Worm (Caenorhabditis elegans) whole organism, L1 larva: ENCODE measurements around the gene C35B1.8.
A peak's percentile ranks its signal among the peaks of the same experiment; 100 is the strongest.

Experiments
- C04F5.9 ChIP-seq: sonication (generic microtip); optimal IDR thresholded peaks from 2 replicates; lab custom pipeline; 2016; ENCODE audit warnings: missing genetic modification characterization, missing compliant biosample characterization
- C16A3.4 ChIP-seq: fragments of 150-350 bp; optimal IDR thresholded peaks from 2 replicates; lab custom pipeline; 2014; ENCODE audit warnings: missing biosample characterization, missing genetic modification characterization
- aha-1 ChIP-seq: fragments of 150-350 bp; optimal IDR thresholded peaks from 2 replicates; lab custom pipeline; 2014; ENCODE audit warnings: missing biosample characterization, missing genetic modification characterization
- alr-1 ChIP-seq: fragments of 200-800 bp; sonication (Bioruptor generic); optimal IDR thresholded peaks from 2 replicates; lab custom pipeline; 2018; ENCODE audit warnings: borderline replicate concordance, mild to moderate bottlenecking, missing genetic modification characterization, missing compliant biosample characterization
- aly-2 ChIP-seq: fragments of 150-350 bp; optimal IDR thresholded peaks from 2 replicates; lab custom pipeline; 2014; ENCODE audit warnings: missing biosample characterization, missing genetic modification characterization
- ceh-63 ChIP-seq: fragments of 200-800 bp; sonication (Bioruptor generic); optimal IDR thresholded peaks from 2 replicates; lab custom pipeline; 2018; ENCODE audit warnings: mild to moderate bottlenecking, missing genetic modification characterization, missing compliant biosample characterization
- ceh-82 ChIP-seq, 3 experiments: fragments of 150-350 bp in 1 of 3; sonication (generic microtip) in 2 of 3; optimal IDR thresholded peaks; 2 replicates each; lab custom pipeline; 2014 to 2017; ENCODE audit warnings: missing biosample characterization in 3 of 3, missing genetic modification characterization in 3 of 3
- ceh-88 ChIP-seq: fragments of 200-800 bp; sonication (Bioruptor generic); IDR thresholded peaks from 2 replicates; pipeline ENCODE4 v1.3.6; 2022; ENCODE audit warnings: missing genetic modification characterization, missing compliant biosample characterization
- ceh-90 ChIP-seq: sonication (generic microtip); optimal IDR thresholded peaks from 2 replicates; lab custom pipeline; 2016; ENCODE audit warnings: missing genetic modification characterization, missing compliant biosample characterization
- efl-1 ChIP-seq, 4 experiments: fragments of 150-350 bp; optimal IDR thresholded peaks in 3 of 4; peaks in 1 of 4; 1 replicate in 1 of 4; 2 replicates in 3 of 4; lab custom pipeline; 2014; ENCODE audit warnings: missing biosample characterization in 2 of 4, missing genetic modification characterization in 2 of 4, missing genetic modification reagents in 2 of 4
- efl-3 ChIP-seq: fragments of 200-800 bp; sonication (Bioruptor generic); optimal IDR thresholded peaks from 2 replicates; lab custom pipeline; 2018; ENCODE audit warnings: mild to moderate bottlenecking, missing genetic modification characterization, missing compliant biosample characterization
- egl-27 ChIP-seq, 2 experiments: fragments of 150-350 bp in 1 of 2; sonication (generic microtip); optimal IDR thresholded peaks; 3 replicates each; lab custom pipeline; 2017 to 2018; ENCODE audit warnings: missing biosample characterization in 2 of 2, missing genetic modification characterization in 2 of 2, missing genetic modification reagents in 2 of 2
- elt-2 ChIP-seq: sonication (generic microtip); optimal IDR thresholded peaks from 2 replicates; lab custom pipeline; 2016; ENCODE audit warnings: missing genetic modification characterization, mild to moderate bottlenecking, inconsistent platforms, missing compliant biosample characterization, missing genetic modification reagents
- elt-3 ChIP-seq, 6 experiments: fragments of 150-350 bp in 1 of 6; sonication (generic microtip); optimal IDR thresholded peaks; 2 replicates each; lab custom pipeline; 2017 to 2018; ENCODE audit warnings: missing biosample characterization in 6 of 6, missing genetic modification characterization in 6 of 6, inconsistent platforms in 1 of 6
- fkh-10 ChIP-seq: sonication (generic microtip); optimal IDR thresholded peaks from 2 replicates; lab custom pipeline; 2017; ENCODE audit warnings: missing biosample characterization, missing genetic modification reagents, missing genetic modification characterization
- fkh-4 ChIP-seq: sonication (generic microtip); optimal IDR thresholded peaks from 2 replicates; lab custom pipeline; 2016; ENCODE audit warnings: missing compliant biosample characterization, missing genetic modification characterization, borderline replicate concordance
- grh-1 ChIP-seq: fragments of 200-800 bp; sonication (Bioruptor generic); IDR thresholded peaks from 2 replicates; pipeline ENCODE4 v1.3.6; 2022; ENCODE audit warnings: missing genetic modification reagents, missing genetic modification characterization, missing compliant biosample characterization
- hlh-4 ChIP-seq: sonication (generic microtip); optimal IDR thresholded peaks from 2 replicates; lab custom pipeline; 2016; ENCODE audit warnings: mild to moderate bottlenecking, missing genetic modification characterization, missing compliant biosample characterization
- isw-1 ChIP-seq: fragments of 200-800 bp; sonication (Bioruptor generic); IDR thresholded peaks from 2 replicates; pipeline ENCODE4 v1.3.6; 2022; ENCODE audit warnings: missing genetic modification characterization, missing compliant biosample characterization
- jun-1 ChIP-seq: fragments of 150-350 bp; optimal IDR thresholded peaks from 2 replicates; lab custom pipeline; 2014; ENCODE audit warnings: missing biosample characterization, missing genetic modification reagents, missing genetic modification characterization
- lin-13 ChIP-seq: fragments of 150-350 bp; optimal IDR thresholded peaks from 2 replicates; lab custom pipeline; 2014; ENCODE audit warnings: missing biosample characterization, missing genetic modification reagents, missing genetic modification characterization
- lin-15B ChIP-seq: fragments of 150-350 bp; sonication (generic microtip); optimal IDR thresholded peaks from 3 replicates; lab custom pipeline; 2014; ENCODE audit warnings: missing biosample characterization, missing genetic modification characterization
- lin-39 ChIP-seq: fragments of 150-350 bp; optimal IDR thresholded peaks from 2 replicates; lab custom pipeline; 2014; ENCODE audit warnings: missing biosample characterization, missing genetic modification reagents, missing genetic modification characterization
- lir-3 ChIP-seq: sonication (generic microtip); optimal IDR thresholded peaks from 2 replicates; lab custom pipeline; 2016; ENCODE audit warnings: mild to moderate bottlenecking, missing genetic modification characterization, moderate library complexity, missing compliant biosample characterization; ENCODE audit not compliant: poor library complexity
- mab-9 ChIP-seq: fragments of 200-800 bp; sonication (Bioruptor generic); IDR thresholded peaks from 2 replicates; pipeline ENCODE4 v1.3.6; 2022; ENCODE audit warnings: missing genetic modification reagents, missing genetic modification characterization, missing compliant biosample characterization
- mef-2 ChIP-seq: fragments of 150-350 bp; optimal IDR thresholded peaks from 2 replicates; lab custom pipeline; 2014; ENCODE audit warnings: missing biosample characterization, missing genetic modification characterization
- mep-1 ChIP-seq: fragments of 150-350 bp; optimal IDR thresholded peaks from 2 replicates; lab custom pipeline; 2014; ENCODE audit warnings: missing biosample characterization, missing genetic modification characterization
- nhr-12 ChIP-seq: sonication (generic microtip); optimal IDR thresholded peaks from 2 replicates; lab custom pipeline; 2017; ENCODE audit warnings: missing biosample characterization, missing genetic modification characterization
- nhr-19 ChIP-seq: fragments of 200-800 bp; sonication (Bioruptor generic); conservative IDR thresholded peaks from 2 replicates; pipeline ENCODE4 v1.3.6; 2022; ENCODE audit warnings: missing genetic modification characterization, missing compliant biosample characterization
- nhr-47 ChIP-seq: sonication (generic microtip); optimal IDR thresholded peaks from 2 replicates; lab custom pipeline; 2016; ENCODE audit warnings: mild to moderate bottlenecking, missing genetic modification characterization, moderate library complexity, missing compliant biosample characterization
- nhr-77 ChIP-seq: fragments of 150-350 bp; optimal IDR thresholded peaks from 2 replicates; lab custom pipeline; 2014; ENCODE audit warnings: missing biosample characterization, missing genetic modification characterization
- nhr-90 ChIP-seq: sonication (generic microtip); optimal IDR thresholded peaks from 2 replicates; lab custom pipeline; 2016; ENCODE audit warnings: mild to moderate bottlenecking, missing genetic modification characterization, missing compliant biosample characterization; ENCODE audit not compliant: poor library complexity
- pag-3 ChIP-seq: sonication (generic microtip); optimal IDR thresholded peaks from 2 replicates; lab custom pipeline; 2017; ENCODE audit warnings: missing genetic modification characterization, mild to moderate bottlenecking, missing compliant biosample characterization, antibody characterized with exemption, borderline replicate concordance; ENCODE audit not compliant: insufficient read depth
- pqm-1 ChIP-seq: sonication (generic microtip); optimal IDR thresholded peaks from 3 replicates; lab custom pipeline; 2017; ENCODE audit warnings: missing biosample characterization, missing genetic modification characterization
- rnt-1 ChIP-seq: sonication (generic microtip); optimal IDR thresholded peaks from 2 replicates; lab custom pipeline; 2016; ENCODE audit warnings: mild to moderate bottlenecking, missing genetic modification characterization, moderate library complexity, missing compliant biosample characterization
- skn-1 ChIP-seq: fragments of 150-350 bp; optimal IDR thresholded peaks from 2 replicates; lab custom pipeline; 2014; ENCODE audit warnings: missing biosample characterization, missing genetic modification characterization
- snpc-4 ChIP-seq: fragments of 150-350 bp; optimal IDR thresholded peaks from 2 replicates; lab custom pipeline; 2014; ENCODE audit warnings: missing biosample characterization, missing genetic modification characterization
- snu-23 ChIP-seq: sonication (generic microtip); optimal IDR thresholded peaks from 2 replicates; lab custom pipeline; 2016; ENCODE audit warnings: missing genetic modification characterization, missing compliant biosample characterization
- sox-4 ChIP-seq: sonication (generic microtip); optimal IDR thresholded peaks from 2 replicates; lab custom pipeline; 2016; ENCODE audit warnings: missing genetic modification characterization, missing compliant biosample characterization
- swsn-7 ChIP-seq: sonication (generic microtip); optimal IDR thresholded peaks from 2 replicates; lab custom pipeline; 2016; ENCODE audit warnings: missing genetic modification characterization, missing compliant biosample characterization
- tbx-2 ChIP-seq: sonication (generic microtip); optimal IDR thresholded peaks from 2 replicates; lab custom pipeline; 2016; ENCODE audit warnings: missing genetic modification characterization, missing compliant biosample characterization
- unc-30 ChIP-seq: sonication (generic microtip); optimal IDR thresholded peaks from 2 replicates; lab custom pipeline; 2017; ENCODE audit warnings: missing biosample characterization, missing genetic modification characterization
- unc-62 ChIP-seq: fragments of 150-350 bp; optimal IDR thresholded peaks from 2 replicates; lab custom pipeline; 2014; ENCODE audit warnings: missing biosample characterization, missing genetic modification reagents, missing genetic modification characterization
- xbp-1 ChIP-seq: sonication (generic microtip); optimal IDR thresholded peaks from 2 replicates; lab custom pipeline; 2016; ENCODE audit warnings: missing genetic modification characterization, missing compliant biosample characterization
- zag-1 ChIP-seq: fragments of 150-350 bp; optimal IDR thresholded peaks from 2 replicates; lab custom pipeline; 2014; ENCODE audit warnings: missing biosample characterization, missing genetic modification characterization
- zip-4 ChIP-seq: fragments of 200-800 bp; sonication (Bioruptor generic); optimal IDR thresholded peaks from 2 replicates; lab custom pipeline; 2018; ENCODE audit warnings: mild to moderate bottlenecking, missing genetic modification characterization, moderate library complexity, missing compliant biosample characterization
- ztf-11 ChIP-seq, 2 experiments: sonication (generic microtip); optimal IDR thresholded peaks; 2 replicates each; lab custom pipeline; 2016 to 2017; ENCODE audit warnings: missing genetic modification characterization in 2 of 2, missing biosample characterization in 1 of 2, missing compliant biosample characterization in 1 of 2
- ztf-4 ChIP-seq: fragments of 150-350 bp; optimal IDR thresholded peaks from 2 replicates; lab custom pipeline; 2014; ENCODE audit warnings: missing biosample characterization, missing genetic modification characterization

The C35B1.8 gene

ce11 chrIV:4051539-4051938, 27.3 kb downstream of the C35B1.8 start, which contains the start of gene wrt-5:
Gene wrt-5, minus strand, starts transcription at chrIV:4051639.
- TF ChIP-seq mef-2: no peak
- no peak for TF ChIP-seq nhr-19
- no peak for TF ChIP-seq grh-1
- no peak for TF ChIP-seq lin-39 (tag; lab: Kevin White, UChicago)
- TF ChIP-seq aha-1 (tag; lab: Kevin White, UChicago): no peak
- no peak for TF ChIP-seq mab-9 (GFP tag; lab: Robert Waterston, UW)
- no peak for TF ChIP-seq aly-2 (tag; lab: Kevin White, UChicago)
- TF ChIP-seq snu-23 (GFP tag; lab: Kevin White, UChicago): no peak
- no peak for TF ChIP-seq xbp-1
- no peak for TF ChIP-seq nhr-12 (tag; lab: Kevin White, UChicago)
- no peak for TF ChIP-seq efl-1 (optimal IDR thresholded peaks at IDR 0.05; lab: Kevin White, UChicago)
- no peak for TF ChIP-seq efl-1 (GFP tag; optimal IDR thresholded peaks at IDR 0.05 in 1 of 2; lab: Kevin White, UChicago)
- TF ChIP-seq zip-4 (GFP tag; lab: Kevin White, UChicago): no peak
- no peak for TF ChIP-seq pqm-1 (tag; lab: Kevin White, UChicago)
- TF ChIP-seq hlh-4 (tag; lab: Kevin White, UChicago): no peak
- no peak for TF ChIP-seq tbx-2 (tag; lab: Kevin White, UChicago)
- no peak for TF ChIP-seq lin-13 (GFP tag; lab: Kevin White, UChicago)
- no peak for TF ChIP-seq mep-1

- TF ChIP-seq skn-1 (tag; lab: Kevin White, UChicago) (peak; percentile 83), fkh-10 (peak; percentile 87), lin-15B (peak; percentile 91), snu-23 (GFP tag; lab: Kevin White, UChicago) (peak; percentile 96), sox-4 (tag; lab: Kevin White, UChicago) (peak; percentile 97), zip-4 (GFP tag; lab: Kevin White, UChicago) (peak; percentile 94), xbp-1 (peak; percentile 97), ceh-82 (tag; optimal IDR thresholded peaks at IDR 0.05; lab: Kevin White, UChicago) (peak; percentile 93 to 95 (median 93)), rnt-1 (tag; lab: Kevin White, UChicago) (peak; percentile 97), efl-3 (GFP tag; lab: Kevin White, UChicago) (peak; percentile 100), nhr-47 (peak; percentile 99), ceh-90 (tag; lab: Kevin White, UChicago) (peak; percentile 75), pag-3 (no peak), pqm-1 (tag; lab: Kevin White, UChicago) (no peak), elt-2 (tag; lab: Kevin White, UChicago) (peak; percentile 93), ceh-88 (peak; percentile 94), ztf-11 (tag; optimal IDR thresholded peaks at IDR 0.05; lab: Kevin White, UChicago) (peak; percentile 68 to 94), isw-1 (GFP tag; lab: Robert Waterston, UW) (peak; percentile 98), lir-3 (tag; lab: Kevin White, UChicago) (no peak), C16A3.4 (tag; lab: Kevin White, UChicago) (peak; percentile 91), ztf-4 (tag; lab: Kevin White, UChicago) (peak; percentile 75), fkh-4 (tag; lab: Kevin White, UChicago) (peak; percentile 91), unc-62 (peak; percentile 38), nhr-19 (peak; percentile 97), mep-1 (peak; percentile 99), alr-1 (no peak), efl-1 (optimal IDR thresholded peaks at IDR 0.05; lab: Kevin White, UChicago) (peak; percentile 99), efl-1 (GFP tag; optimal IDR thresholded peaks at IDR 0.05 in 1 of 2; lab: Kevin White, UChicago) (peak; percentile 98 to 100), egl-27 (tag; optimal IDR thresholded peaks at IDR 0.05; lab: Kevin White, UChicago) (peak in 1 of 2 experiments; percentile 24), swsn-7 (tag; lab: Kevin White, UChicago) (peak; percentile 98), nhr-77 (tag; lab: Kevin White, UChicago) (peak; percentile 80), jun-1 (tag; lab: Kevin White, UChicago) (peak; percentile 91), nhr-90 (tag; lab: Kevin White, UChicago) (peak; percentile 98), C04F5.9 (tag; lab: Kevin White, UChicago) (peak; percentile 94), elt-3 (tag; optimal IDR thresholded peaks at IDR 0.05; lab: Kevin White, UChicago) (peak in 3 of 6 experiments; percentile 63 to 92 (median 91)), zag-1 (tag; lab: Kevin White, UChicago) (peak; percentile 12), ceh-63 (GFP tag; lab: Kevin White, UChicago) (peak; percentile 80), tbx-2 (tag; lab: Kevin White, UChicago) (peak; percentile 99), unc-30 (tag; lab: Kevin White, UChicago) (no peak), snpc-4 (tag; lab: Kevin White, UChicago) (peak; percentile 92)
These were observed 29.3 kb downstream of the C35B1.8 start, which contains the start of gene pcn-1 for ce11 chrIV:4049398-4049998. Gene pcn-1, minus strand, starts transcription at chrIV:4049448.
